Worm (Caenorhabditis elegans) whole organism, L4/young adult: ENCODE results near the gene clec-239.

ENCODE experiments used
- dao-5 ChIP-seq: sonication (generic microtip); optimal IDR thresholded peaks from 2 replicates; lab custom pipeline; 2016; ENCODE audit warnings: missing genotype, missing genetic modification characterization, moderate library complexity, missing compliant biosample characterization
- him-1 ChIP-seq: sonication (generic microtip); optimal IDR thresholded peaks from 2 replicates; lab custom pipeline; 2016; ENCODE audit warnings: missing genotype, missing genetic modification reagents, missing genetic modification characterization, missing compliant biosample characterization

DNA sequence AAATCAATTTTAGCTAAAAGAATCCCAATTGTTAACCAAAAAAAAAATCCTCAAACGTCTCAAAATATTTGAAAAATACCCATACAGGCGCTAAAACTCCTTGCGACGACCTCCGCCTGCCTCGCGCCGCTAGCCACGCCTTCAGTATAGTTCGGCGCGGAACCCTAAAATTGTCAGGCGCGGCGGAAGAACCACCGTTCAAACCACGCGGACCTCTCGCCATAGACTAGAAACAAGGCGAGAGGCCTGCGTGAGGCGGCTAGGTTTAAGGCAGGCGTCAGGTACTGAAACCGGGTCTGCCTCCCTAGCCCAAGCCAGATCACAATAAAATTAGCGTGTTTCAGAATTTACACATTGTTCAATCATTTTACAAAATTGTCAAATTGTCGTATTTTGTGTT is 36.1 kb downstream of the clec-239 start:
- TF ChIP-seq him-1 (tag; lab: Kevin White, UChicago) (no peak), dao-5 (tag; lab: Kevin White, UChicago) (no peak)
